Worm (Caenorhabditis elegans) whole organism, L4 larva: ENCODE results near the gene hpo-6.
A peak's percentile ranks its signal among the peaks of the same experiment; 100 is the strongest.

Experiments
- F10B5.3 ChIP-seq: sonication (generic microtip); optimal IDR thresholded peaks from 2 replicates; lab custom pipeline; 2016; ENCODE audit warnings: mild to moderate bottlenecking, missing genetic modification characterization, missing compliant biosample characterization
- Y105C5A.15 ChIP-seq: fragments of 200-800 bp; sonication (Bioruptor generic); IDR thresholded peaks from 2 replicates; pipeline ENCODE4 v1.3.6; 2022; ENCODE audit warnings: missing genetic modification characterization, missing compliant biosample characterization
- Y5F2A.4 ChIP-seq: fragments of 200-800 bp; sonication (Bioruptor generic); optimal IDR thresholded peaks from 2 replicates; lab custom pipeline; 2018; ENCODE audit warnings: mild to moderate bottlenecking, missing genetic modification characterization, missing compliant biosample characterization
- aha-1 ChIP-seq: fragments of 150-350 bp; peaks from one replicate; lab custom pipeline; 2014; ENCODE audit warnings: missing biosample characterization, missing genetic modification characterization
- aly-2 ChIP-seq: sonication (generic microtip); optimal IDR thresholded peaks from 2 replicates; lab custom pipeline; 2018; ENCODE audit warnings: missing biosample characterization, missing genetic modification characterization
- arid-1 ChIP-seq: fragments of 200-800 bp; sonication (Bioruptor generic); conservative IDR thresholded peaks from 2 replicates; pipeline ENCODE4 v1.3.6; 2022; ENCODE audit warnings: missing genetic modification reagents, missing genetic modification characterization, missing compliant biosample characterization
- attf-4 ChIP-seq: sonication (generic microtip); optimal IDR thresholded peaks from 3 replicates; lab custom pipeline; 2017; ENCODE audit warnings: missing biosample characterization, missing genetic modification characterization
- ceh-20 ChIP-seq: fragments of 200-800 bp; sonication (Bioruptor generic); IDR thresholded peaks from 2 replicates; pipeline ENCODE4 v1.3.6; 2022; ENCODE audit warnings: missing genetic modification reagents, missing genetic modification characterization, missing compliant biosample characterization
- ceh-32 ChIP-seq: sonication (generic microtip); optimal IDR thresholded peaks from 2 replicates; lab custom pipeline; 2016; ENCODE audit warnings: mild to moderate bottlenecking, missing genetic modification characterization, missing compliant biosample characterization; ENCODE audit not compliant: poor library complexity
- ceh-82 ChIP-seq: sonication (generic microtip); optimal IDR thresholded peaks from 2 replicates; lab custom pipeline; 2017; ENCODE audit warnings: missing biosample characterization, missing genetic modification characterization
- ces-1 ChIP-seq: fragments of 150-350 bp; sonication (generic microtip); optimal IDR thresholded peaks from 4 replicates; lab custom pipeline; 2014; ENCODE audit warnings: missing biosample characterization, missing genetic modification reagents, missing genetic modification characterization
- cey-2 ChIP-seq: sonication (generic microtip); optimal IDR thresholded peaks from 3 replicates; lab custom pipeline; 2017; ENCODE audit warnings: missing genetic modification characterization, mild to moderate bottlenecking, missing compliant biosample characterization, antibody characterized with exemption, borderline replicate concordance; ENCODE audit not compliant: insufficient read depth
- dpl-1 ChIP-seq: fragments of 150-350 bp; optimal IDR thresholded peaks from 2 replicates; lab custom pipeline; 2014; ENCODE audit warnings: missing biosample characterization, missing genetic modification reagents, missing genetic modification characterization
- duxl-1 ChIP-seq: sonication (generic microtip); optimal IDR thresholded peaks from 2 replicates; lab custom pipeline; 2016; ENCODE audit warnings: mild to moderate bottlenecking, missing genetic modification characterization, moderate library complexity, missing compliant biosample characterization; ENCODE audit not compliant: poor library complexity
- egl-43 ChIP-seq: fragments of 200-800 bp; sonication (Bioruptor generic); IDR thresholded peaks from 2 replicates; pipeline ENCODE4 v1.3.6; 2022; ENCODE audit warnings: missing genetic modification reagents, missing genetic modification characterization, missing compliant biosample characterization
- fos-1 ChIP-seq: fragments of 150-350 bp; optimal IDR thresholded peaks from 2 replicates; lab custom pipeline; 2014; ENCODE audit warnings: missing biosample characterization, missing genetic modification characterization
- hif-1 ChIP-seq, 2 experiments: sonication (generic microtip); optimal IDR thresholded peaks; 2 replicates each; lab custom pipeline; 2016 to 2017; ENCODE audit warnings: missing compliant biosample characterization in 2 of 2, missing genetic modification characterization in 2 of 2, missing genetic modification reagents in 2 of 2, missing genotype in 2 of 2, mild to moderate bottlenecking in 1 of 2
- hlh-11 ChIP-seq: fragments of 200-800 bp; sonication (Bioruptor generic); optimal IDR thresholded peaks from 2 replicates; lab custom pipeline; 2018; ENCODE audit warnings: mild to moderate bottlenecking, missing genetic modification characterization, missing compliant biosample characterization
- hmg-1.1 ChIP-seq: fragments of 200-800 bp; sonication (Bioruptor generic); IDR thresholded peaks from 2 replicates; pipeline ENCODE4 v1.3.6; 2022; ENCODE audit warnings: missing genetic modification reagents, missing genetic modification characterization, missing compliant biosample characterization
- lin-39 ChIP-seq: fragments of 150-350 bp; optimal IDR thresholded peaks from 2 replicates; lab custom pipeline; 2014; ENCODE audit warnings: missing biosample characterization, missing genetic modification reagents, missing genetic modification characterization
- lir-3 ChIP-seq: sonication (generic microtip); optimal IDR thresholded peaks from 2 replicates; lab custom pipeline; 2016; ENCODE audit warnings: mild to moderate bottlenecking, missing genetic modification characterization, missing compliant biosample characterization
- lsy-2 ChIP-seq, 2 experiments: fragments of 150-350 bp in 1 of 2; sonication (generic microtip) in 1 of 2; optimal IDR thresholded peaks; 2 replicates each; lab custom pipeline; 2014 to 2017; ENCODE audit warnings: missing biosample characterization in 2 of 2, missing genetic modification characterization in 2 of 2
- mxl-2 ChIP-seq: fragments of 200-800 bp; sonication (Bioruptor generic); conservative IDR thresholded peaks from 2 replicates; pipeline ENCODE4 v1.3.6; 2022; ENCODE audit warnings: missing genetic modification reagents, missing genetic modification characterization, missing compliant biosample characterization
- mxl-3 ChIP-seq: fragments of 200-800 bp; sonication (Bioruptor generic); optimal IDR thresholded peaks from 2 replicates; lab custom pipeline; 2018; ENCODE audit warnings: mild to moderate bottlenecking, missing genetic modification characterization, missing compliant biosample characterization
- nhr-11 ChIP-seq: fragments of 150-350 bp; optimal IDR thresholded peaks from 2 replicates; lab custom pipeline; 2014; ENCODE audit warnings: missing biosample characterization, missing genetic modification characterization
- nhr-25 ChIP-seq: sonication (generic microtip); optimal IDR thresholded peaks from 2 replicates; lab custom pipeline; 2017; ENCODE audit warnings: missing genetic modification characterization, mild to moderate bottlenecking, missing compliant biosample characterization, antibody characterized with exemption, moderate library complexity, borderline replicate concordance; ENCODE audit not compliant: insufficient read depth
- nhr-28 ChIP-seq: fragments of 150-350 bp; optimal IDR thresholded peaks from 2 replicates; lab custom pipeline; 2014; ENCODE audit warnings: missing biosample characterization, missing genetic modification characterization
- set-16 ChIP-seq: fragments of 200-800 bp; sonication (Bioruptor generic); IDR thresholded peaks from 2 replicates; pipeline ENCODE4 v1.3.6; 2022; ENCODE audit warnings: missing genetic modification reagents, missing genetic modification characterization, missing compliant biosample characterization
- snpc-4 ChIP-seq: fragments of 150-350 bp; optimal IDR thresholded peaks from 2 replicates; lab custom pipeline; 2014; ENCODE audit warnings: missing biosample characterization, missing genetic modification characterization
- spr-1 ChIP-seq: sonication (generic microtip); optimal IDR thresholded peaks from 2 replicates; lab custom pipeline; 2016; ENCODE audit warnings: mild to moderate bottlenecking, missing genetic modification characterization, missing compliant biosample characterization
- tag-97 ChIP-seq: fragments of 200-800 bp; sonication (Bioruptor generic); IDR thresholded peaks from 2 replicates; pipeline ENCODE4 v1.3.6; 2022; ENCODE audit warnings: missing genetic modification characterization, missing compliant biosample characterization
- unc-62 ChIP-seq, 3 experiments: fragments of 150-350 bp in 1 of 3; sonication (generic microtip); optimal IDR thresholded peaks in 2 of 3; peaks in 1 of 3; 1 replicate in 1 of 3; 2 replicates in 2 of 3; lab custom pipeline; 2014 to 2017; ENCODE audit warnings: missing biosample characterization in 3 of 3, missing genetic modification characterization in 3 of 3, missing genetic modification reagents in 3 of 3, missing genotype in 1 of 3
- vab-7 ChIP-seq: fragments of 200-800 bp; sonication (Bioruptor generic); IDR thresholded peaks from 2 replicates; pipeline ENCODE4 v1.3.6; 2022; ENCODE audit warnings: missing genetic modification reagents, missing genetic modification characterization, missing compliant biosample characterization
- zip-2 ChIP-seq: fragments of 150-350 bp; optimal IDR thresholded peaks from 2 replicates; lab custom pipeline; 2014; ENCODE audit warnings: missing biosample characterization, missing genetic modification characterization
- ztf-7 ChIP-seq: fragments of 150-350 bp; optimal IDR thresholded peaks from 2 replicates; lab custom pipeline; 2014; ENCODE audit warnings: missing biosample characterization, missing genetic modification characterization

The hpo-6 gene

DNA sequence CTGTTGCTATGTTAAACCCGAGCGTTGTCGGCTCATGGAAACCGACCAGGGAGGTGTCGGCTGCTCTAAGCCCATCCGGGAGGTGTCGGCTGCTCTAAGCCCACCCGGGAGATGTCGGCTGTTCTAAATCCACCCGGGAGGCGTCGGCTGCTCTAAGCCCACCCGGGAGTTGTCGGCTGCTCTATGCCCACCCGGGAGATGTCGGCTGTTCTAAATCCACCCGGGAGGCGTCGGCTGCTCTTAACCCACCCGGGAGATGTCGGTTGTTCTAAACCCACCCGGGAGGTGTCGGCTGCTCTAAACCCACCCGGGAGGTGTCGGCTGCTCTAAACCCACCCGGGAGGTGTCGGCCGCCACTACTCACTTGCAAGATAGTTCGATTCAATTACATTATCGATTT lies 46.1 kb upstream of the hpo-6 start:
- TF ChIP-seq ceh-20 (GFP tag; lab: Robert Waterston, UW) (no peak), ces-1 (GFP tag; lab: Kevin White, UChicago) (no peak), fos-1 (tag; lab: Kevin White, UChicago) (no peak), egl-43 (GFP tag; lab: Robert Waterston, UW) (peak; percentile 5; the same call in 1 of the 2 replicates), hlh-11 (tag; lab: Kevin White, UChicago) (no peak), arid-1 (GFP tag; lab: Robert Waterston, UW) (no peak), vab-7 (GFP tag; lab: Robert Waterston, UW) (no peak), set-16 (GFP tag; lab: Robert Waterston, UW) (peak; percentile 96), duxl-1 (no peak), ceh-82 (tag; lab: Kevin White, UChicago) (no peak), nhr-28 (tag; lab: Kevin White, UChicago) (no peak)

DNA sequence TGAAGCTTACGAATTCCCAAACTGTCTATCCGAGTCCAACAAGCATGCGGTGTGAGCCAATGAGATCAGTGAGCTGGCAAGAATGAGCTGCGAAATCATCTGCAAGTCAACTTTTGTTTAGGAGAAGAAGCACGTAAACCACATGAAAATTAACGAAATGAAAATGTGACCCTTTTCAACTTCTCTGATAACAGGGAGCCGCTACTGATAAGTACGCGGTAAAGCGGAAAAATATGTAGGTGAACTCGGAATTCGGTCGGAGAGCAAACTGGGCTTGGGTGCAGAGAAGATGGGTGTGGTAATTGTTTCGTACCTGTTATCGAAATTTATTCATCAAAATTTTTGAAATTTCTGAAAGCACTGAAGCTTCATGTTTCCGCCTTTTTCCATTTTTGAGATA lies 45.5 kb upstream of the hpo-6 start, which contains the start of gene clec-172:
clec-172 (minus strand) TSS at position 101 of the 400 bp plus-strand sequence.
- TF ChIP-seq duxl-1 = no peak
- peak in 1 of 2 experiments; percentile 24 for TF ChIP-seq unc-62 (GFP tag; optimal IDR thresholded peaks at IDR 0.05 in 1 of 2; lab: Kevin White, UChicago)
- TF ChIP-seq unc-62 (tag; optimal IDR thresholded peaks at IDR 0.05; lab: Kevin White, UChicago) = no peak
- TF ChIP-seq lir-3 (tag; lab: Kevin White, UChicago) = no peak
- TF ChIP-seq mxl-3 (GFP tag; lab: Kevin White, UChicago) = peak; percentile 4

DNA sequence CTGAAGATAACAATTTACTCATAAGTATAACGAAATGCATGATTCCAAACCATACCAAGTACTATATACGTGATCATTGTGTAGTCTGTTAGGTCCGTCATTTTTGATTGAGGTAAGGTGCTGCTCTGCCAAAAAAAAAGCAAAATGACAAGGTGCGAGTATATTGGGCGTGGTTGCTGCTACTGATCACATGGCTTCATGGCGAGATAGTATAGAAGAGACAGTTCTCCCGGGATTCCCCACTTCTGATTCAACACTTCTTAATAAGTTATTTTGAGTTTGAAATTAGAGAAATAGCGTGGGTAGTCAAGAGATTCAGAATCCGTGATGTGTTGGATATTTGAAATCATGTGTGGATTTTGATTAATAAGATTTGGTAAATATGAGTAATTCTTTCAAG lies 40.8 kb upstream of the hpo-6 start, which contains the start of gene K03H6.4:
K03H6.4 (minus strand) TSS at position 101 of the 400 bp plus-strand sequence.
- TF ChIP-seq unc-62 (GFP tag; optimal IDR thresholded peaks at IDR 0.05 in 1 of 2; lab: Kevin White, UChicago) = peak in 1 of 2 experiments; percentile 90
- TF ChIP-seq unc-62 (tag; optimal IDR thresholded peaks at IDR 0.05; lab: Kevin White, UChicago) = no peak
- TF ChIP-seq snpc-4 (tag; lab: Kevin White, UChicago) = no peak

DNA sequence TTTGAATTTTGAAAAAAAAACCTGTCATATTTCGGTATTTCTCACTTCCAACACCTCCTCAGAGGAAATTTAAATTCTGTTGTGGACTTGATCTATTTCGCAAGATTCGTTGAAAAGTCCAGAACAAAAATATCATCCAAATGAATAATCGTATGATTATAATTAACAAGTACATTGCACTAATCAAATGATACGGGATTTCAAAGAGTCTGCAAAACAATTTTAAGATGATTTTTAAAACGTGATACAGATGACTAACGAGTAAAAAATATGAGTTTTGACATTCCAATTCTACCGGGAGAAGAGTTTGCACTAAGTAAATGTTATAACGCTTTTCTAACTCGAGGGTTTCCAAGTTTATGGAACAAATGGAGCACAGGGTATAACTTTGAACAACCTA lies 39.6 kb upstream of the hpo-6 start:
- TF ChIP-seq ceh-32 (tag; lab: Kevin White, UChicago) (no peak), nhr-11 (no peak), Y105C5A.15 (GFP tag; lab: Robert Waterston, UW) (no peak), aly-2 (no peak), lin-39 (tag; lab: Kevin White, UChicago) (no peak), ztf-7 (tag; lab: Kevin White, UChicago) (no peak), mxl-2 (no peak), ceh-82 (tag; lab: Kevin White, UChicago) (no peak), attf-4 (tag; lab: Kevin White, UChicago) (no peak), hmg-1.1 (GFP tag; lab: Robert Waterston, UW) (no peak)

DNA sequence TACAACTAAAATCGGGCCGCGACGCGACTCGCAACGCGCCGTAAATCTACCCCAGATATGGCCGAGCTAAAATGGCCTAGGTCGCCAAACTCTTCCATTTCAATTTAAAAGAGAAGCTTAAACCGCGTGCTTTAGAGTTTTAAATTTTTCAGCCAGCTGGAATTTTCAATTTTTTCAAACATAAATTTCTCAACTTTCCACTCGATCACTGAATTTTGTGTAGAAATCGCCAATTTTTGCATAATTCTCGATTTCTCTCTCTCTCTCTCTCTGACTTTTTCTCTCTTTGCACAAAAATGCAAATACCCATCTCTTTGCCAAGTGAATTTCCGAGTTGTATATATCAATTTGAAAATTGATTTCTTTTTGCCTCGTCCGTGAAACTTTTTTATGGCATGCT lies 38.6 kb upstream of the hpo-6 start, which contains the start of gene K03H6.1:
K03H6.1 (plus strand) TSS at position 301 of the 400 bp plus-strand sequence.
- no peak for TF ChIP-seq fos-1 (tag; lab: Kevin White, UChicago)
- TF ChIP-seq aly-2 = no peak
- no peak for TF ChIP-seq hif-1 (tag; optimal IDR thresholded peaks at IDR 0.05; lab: Kevin White, UChicago)
- no peak for TF ChIP-seq lsy-2 (tag; optimal IDR thresholded peaks at IDR 0.05; lab: Kevin White, UChicago)
- TF ChIP-seq unc-62 (GFP tag; optimal IDR thresholded peaks at IDR 0.05 in 1 of 2; lab: Kevin White, UChicago) = peak in 1 of 2 experiments; percentile 53
- no peak for TF ChIP-seq unc-62 (tag; optimal IDR thresholded peaks at IDR 0.05; lab: Kevin White, UChicago)

DNA sequence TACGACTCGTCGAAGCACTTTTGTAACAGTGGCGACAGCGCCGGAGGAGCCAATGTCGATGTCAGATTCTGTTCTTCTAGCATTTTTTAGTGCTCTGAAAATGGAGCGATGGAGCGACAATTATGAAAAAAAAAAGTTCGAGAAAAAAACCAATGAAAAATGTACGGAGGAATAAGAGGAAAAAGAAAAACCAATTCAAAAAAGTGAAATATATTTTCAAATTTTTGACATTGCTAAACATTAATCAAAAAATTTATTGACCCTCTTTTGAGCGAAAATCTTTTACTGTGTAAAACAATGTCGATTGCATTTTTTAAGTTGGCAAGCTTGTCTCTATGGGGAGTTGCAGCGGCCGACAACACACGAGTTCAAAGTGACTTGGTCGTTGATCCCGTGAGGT lies 25.7 kb upstream of the hpo-6 start, which contains the start of gene K03H6.5:
K03H6.5 (minus strand) TSS at position 101 of the 400 bp plus-strand sequence.
- no peak for TF ChIP-seq nhr-25 (tag; lab: Kevin White, UChicago)
- TF ChIP-seq lir-3 (tag; lab: Kevin White, UChicago) = no peak
- no peak for TF ChIP-seq cey-2 (tag; lab: Kevin White, UChicago)
- no peak for TF ChIP-seq ztf-7 (tag; lab: Kevin White, UChicago)
- no peak for TF ChIP-seq Y5F2A.4 (GFP tag; lab: Kevin White, UChicago)
- TF ChIP-seq aha-1 = no peak
- TF ChIP-seq F10B5.3 (tag; lab: Kevin White, UChicago) = no peak
- TF ChIP-seq nhr-28 (tag; lab: Kevin White, UChicago) = no peak
- TF ChIP-seq zip-2 = no peak
- TF ChIP-seq tag-97 (GFP tag; lab: Robert Waterston, UW) = no peak
- no peak for TF ChIP-seq spr-1
- no peak for TF ChIP-seq dpl-1
- TF ChIP-seq, all 104 proteins: peak for 0
